Fruit fly (Drosophila melanogaster): ENCODE measurements around the gene hec.

The hec gene

DNA sequence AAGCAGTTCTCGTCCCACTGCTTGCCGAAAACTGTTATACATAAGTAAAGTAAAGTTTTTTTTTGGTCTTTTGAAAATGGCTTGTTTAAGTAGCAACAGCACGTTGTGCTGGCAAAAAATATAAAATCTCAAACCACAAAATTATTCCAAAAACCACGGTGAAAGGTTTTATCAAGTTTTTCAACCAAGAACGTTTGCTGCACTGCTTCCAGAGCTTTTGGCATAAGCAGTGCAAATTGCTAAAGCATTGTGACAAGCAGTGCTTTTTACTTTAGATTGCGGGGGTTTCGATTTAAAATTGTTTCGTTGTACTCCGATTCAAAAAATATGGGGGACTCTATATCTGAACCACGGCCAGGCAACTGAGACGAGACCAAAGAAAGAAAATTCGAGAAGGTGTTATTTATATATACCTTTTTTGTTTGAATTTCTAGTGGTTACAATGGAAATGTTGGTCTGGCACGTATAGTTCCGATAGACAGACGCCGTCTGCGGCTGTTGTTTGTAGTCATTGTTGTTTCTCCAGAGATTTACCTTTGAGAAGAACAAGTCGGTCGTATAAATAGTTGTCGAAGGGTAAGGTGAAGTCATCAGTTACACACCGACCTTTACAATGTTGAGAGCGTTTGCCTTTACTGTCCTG lies 10.2 kb upstream of the hec start, which contains the start of gene Mur11Da:
TSS of gene Mur11Da (plus strand) at position 593 of the 643 bp plus-strand sequence.
- no peak for TF ChIP-seq tio (GFP tag; optimal IDR thresholded peaks at IDR 0.05)
- peak; percentile 17 for TF ChIP-seq CG8290 (GFP tag; optimal IDR thresholded peaks at IDR 0.05)
- no peak for TF ChIP-seq CG8290 (tag; optimal IDR thresholded peaks at IDR 0.05)
- TF ChIP-seq BtbVII (GFP tag; optimal IDR thresholded peaks at IDR 0.05) = no peak
- TF ChIP-seq CG42726 (GFP tag; IDR thresholded peaks at IDR 0.05; ENCODE audit: partially characterized antibody) = 0 out of 2 replicates have a peak, but pooled peaks have one; percentile 9
- no peak for TF ChIP-seq sna (GFP tag; IDR thresholded peaks at IDR 0.05; ENCODE audit: partially characterized antibody)
- TF ChIP-seq Myb (GFP tag; optimal IDR thresholded peaks at IDR 0.05) = peak; percentile 61
- TF ChIP-seq scrt (GFP tag; optimal IDR thresholded peaks at IDR 0.05) = peak; percentile 59
- TF ChIP-seq Dp (GFP tag; optimal IDR thresholded peaks at IDR 0.05) = peak; percentile 11
- TF ChIP-seq CG31365 (tag; optimal IDR thresholded peaks at IDR 0.05) = peak; percentile 92
- no peak for TF ChIP-seq CG4424 (GFP tag; optimal IDR thresholded peaks at IDR 0.05)
- peak; percentile 34 for TF ChIP-seq CTCF (GFP tag; optimal IDR thresholded peaks at IDR 0.05)
- peak; percentile 30 for TF ChIP-seq Ets65A (GFP tag)

DNA sequence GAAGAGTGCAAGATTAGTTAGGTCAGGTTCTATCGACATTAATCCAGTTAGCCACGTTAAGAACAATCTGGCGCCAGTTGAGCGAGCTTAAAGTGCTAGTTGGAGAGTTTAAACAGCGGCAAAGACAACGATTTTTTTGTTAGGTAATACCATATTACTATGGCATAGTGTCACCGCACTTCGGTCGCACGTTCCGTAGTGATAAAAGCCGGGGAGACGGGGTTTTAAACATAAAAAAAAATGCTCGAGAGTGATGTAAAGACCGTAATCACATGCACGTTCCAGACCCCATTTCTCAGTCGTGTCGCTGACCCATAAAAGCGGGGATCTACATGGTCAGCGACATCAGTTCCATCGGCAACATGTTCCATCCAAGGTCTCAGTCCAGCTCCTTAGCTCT lies 1.7 kb upstream of the hec start, which contains the start of gene CG32642:
TSS of gene CG32642 (plus strand) at position 301 of the 400 bp plus-strand sequence.
- no peak for TF ChIP-seq ase (GFP tag; IDR thresholded peaks at IDR 0.05)
- no peak for TF ChIP-seq Sox100B (GFP tag; optimal IDR thresholded peaks at IDR 0.05)
- TF ChIP-seq Bdp1 (GFP tag; optimal IDR thresholded peaks at IDR 0.05) = no peak
- TF ChIP-seq slbo (GFP tag; IDR thresholded peaks at IDR 0.05) = no peak
- TF ChIP-seq Xrp1 (GFP tag; IDR thresholded peaks at IDR 0.05) = no peak
- no peak for TF ChIP-seq CG33213 (GFP tag; optimal IDR thresholded peaks at IDR 0.05)
- TF ChIP-seq lab (GFP tag; optimal IDR thresholded peaks at IDR 0.05) = no peak
- TF ChIP-seq sug (tag; optimal IDR thresholded peaks at IDR 0.05) = no peak
- TF ChIP-seq CG18764 (GFP tag; optimal IDR thresholded peaks at IDR 0.05) = no peak
- no peak for TF ChIP-seq cg (GFP tag; optimal IDR thresholded peaks at IDR 0.05)
- no peak for TF ChIP-seq ftz-f1 (GFP tag; optimal IDR thresholded peaks at IDR 0.05)
- no peak for TF ChIP-seq CG17328 (GFP tag; IDR thresholded peaks at IDR 0.05)
- TF ChIP-seq Gug (GFP tag; IDR thresholded peaks at IDR 0.05) = no peak
- TF ChIP-seq fd64A (GFP tag; optimal IDR thresholded peaks at IDR 0.05) = no peak
- TF ChIP-seq CG3838 (GFP tag; optimal IDR thresholded peaks at IDR 0.05) = no peak
- no peak for TF ChIP-seq Hmr (GFP tag; optimal IDR thresholded peaks at IDR 0.05)
- TF ChIP-seq so (GFP tag; IDR thresholded peaks at IDR 0.05) = no peak
- TF ChIP-seq row (GFP tag; IDR thresholded peaks at IDR 0.05) = no peak

DNA sequence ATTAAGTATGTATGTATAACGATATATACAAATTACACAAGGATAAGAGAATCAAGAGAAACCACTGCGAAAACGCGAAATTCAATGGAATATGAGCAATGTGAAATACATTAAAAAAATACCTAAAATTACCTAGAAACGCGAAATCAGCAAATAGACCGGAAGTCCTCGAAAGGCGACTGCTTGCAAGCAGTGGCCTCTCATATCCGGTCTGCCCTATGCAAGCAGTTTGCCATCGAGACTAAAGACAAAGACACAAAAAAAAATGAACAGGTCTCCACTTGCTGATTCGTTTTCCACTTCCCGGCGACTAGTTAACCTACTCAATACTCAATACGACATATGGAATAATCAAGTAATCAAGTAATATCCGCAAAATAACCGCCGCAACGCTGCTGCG lies 9.6 kb downstream of the hec start:
- TF ChIP-seq CG15269 (tag; optimal IDR thresholded peaks at IDR 0.05) (no peak), CG15011 (GFP tag; optimal IDR thresholded peaks at IDR 0.05) (no peak), Bdp1 (GFP tag; optimal IDR thresholded peaks at IDR 0.05) (no peak), ci (GFP tag; IDR thresholded peaks at IDR 0.05) (no peak; the same call in 1 of the 3 replicates), HHEX (GFP tag; optimal IDR thresholded peaks at IDR 0.05) (peak; percentile 49), CG4424 (GFP tag; optimal IDR thresholded peaks at IDR 0.05) (peak; percentile 24), CG7928 (GFP tag; optimal IDR thresholded peaks at IDR 0.05) (no peak), insv (GFP tag; optimal IDR thresholded peaks at IDR 0.05) (peak in 1 of 2 experiments; percentile 16), Doc2 (GFP tag; IDR thresholded peaks at IDR 0.05) (no peak), Hr39 (optimal IDR thresholded peaks at IDR 0.05) (no peak), Sox100B (GFP tag; optimal IDR thresholded peaks at IDR 0.05) (peak; percentile 40), CG8388 (GFP tag; optimal IDR thresholded peaks at IDR 0.05) (peak; percentile 4), CG5953 (GFP tag; IDR thresholded peaks at IDR 0.05) (no peak), vfl (GFP tag; optimal IDR thresholded peaks at IDR 0.05) (no peak), sc (optimal IDR thresholded peaks at IDR 0.05) (no peak), sc (GFP tag; optimal IDR thresholded peaks at IDR 0.05) (no peak), Ptx1 (GFP tag; IDR thresholded peaks at IDR 0.05) (no peak), stc (GFP tag; IDR thresholded peaks at IDR 0.05) (no peak), CG6254 (GFP tag; optimal IDR thresholded peaks at IDR 0.05) (peak; percentile 25), CG4404 (GFP tag; IDR thresholded peaks at IDR 0.05) (no peak), CG14667 (GFP tag; IDR thresholded peaks at IDR 0.05) (no peak), row (GFP tag; IDR thresholded peaks at IDR 0.05) (no peak), zf30C (GFP tag; optimal IDR thresholded peaks at IDR 0.05) (no peak), da (GFP tag; optimal IDR thresholded peaks at IDR 0.05) (no peak)

Data from whole organism, embryonic.